Worm (Caenorhabditis elegans) whole organism, young adult: ENCODE data around the gene F45F2.9.

Source experiments
- egl-18 ChIP-seq: fragments of 200-800 bp; sonication (Bioruptor generic); IDR thresholded peaks from 2 replicates; pipeline ENCODE4 v1.3.6; 2022; ENCODE audit warnings: missing genetic modification reagents, missing genetic modification characterization, missing compliant biosample characterization
- ztf-28 ChIP-seq: fragments of 200-800 bp; sonication (Bioruptor generic); IDR thresholded peaks from 2 replicates; pipeline ENCODE4 v1.3.6; 2022; ENCODE audit warnings: missing genetic modification reagents, missing genetic modification characterization, missing compliant biosample characterization

DNA sequence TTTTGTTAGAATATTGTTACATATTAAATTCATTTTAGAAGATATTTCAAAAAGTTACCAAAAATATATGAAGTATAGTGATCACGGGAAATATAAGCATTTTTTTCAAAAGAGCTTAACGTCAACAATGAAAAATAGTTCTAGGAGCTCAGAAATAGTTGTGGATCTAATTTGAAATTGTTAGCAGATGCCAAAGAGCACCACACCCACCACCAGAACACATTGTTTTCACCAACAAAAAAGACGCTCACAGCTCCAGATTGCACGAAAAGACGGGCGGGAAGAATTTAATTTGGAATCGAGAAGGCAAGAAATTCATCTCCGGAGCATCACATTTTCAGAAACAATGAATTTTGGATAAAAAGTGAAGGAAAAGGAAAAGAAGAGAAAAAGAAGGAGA lies 42.4 kb downstream of the F45F2.9 start, which contains the start of gene gplb-1:
- TF ChIP-seq ztf-28 (GFP tag; lab: Robert Waterston, UW) = no peak
- TF ChIP-seq egl-18 (GFP tag; lab: Robert Waterston, UW) = no peak
